Worm (Caenorhabditis elegans): ENCODE measurements around the gene nspd-4.

DNA sequence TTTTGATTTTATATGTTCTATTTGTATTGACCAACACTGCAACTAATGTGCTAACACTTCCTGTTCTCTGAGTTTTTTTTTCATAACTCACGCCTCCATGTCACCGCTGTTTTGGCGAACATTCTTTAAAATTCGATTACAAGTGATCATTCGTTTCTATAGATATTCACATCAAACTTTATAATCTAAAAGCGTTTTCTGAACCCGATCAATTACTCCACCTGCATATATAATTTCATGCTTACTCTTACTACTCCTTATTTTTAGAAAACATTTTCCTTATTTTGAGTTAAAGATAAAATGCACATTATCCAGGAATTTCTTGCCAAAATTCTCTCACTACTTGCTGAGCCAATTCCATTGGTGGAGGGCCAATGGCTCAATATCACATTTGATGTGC lies 43.6 kb downstream of the nspd-4 start, which contains the start of gene R05F9.7:
- no peak for TF ChIP-seq lsy-2 (tag; optimal IDR thresholded peaks at IDR 0.05)
- no peak for TF ChIP-seq snpc-4 (tag; optimal IDR thresholded peaks at IDR 0.05)
- TF ChIP-seq nhr-77 (tag; optimal IDR thresholded peaks at IDR 0.05): no peak
- no peak for TF ChIP-seq tbx-2 (tag; optimal IDR thresholded peaks at IDR 0.05)
- no peak for TF ChIP-seq ceh-63 (GFP tag; optimal IDR thresholded peaks at IDR 0.05)
- no peak for TF ChIP-seq egl-27 (tag; optimal IDR thresholded peaks at IDR 0.05)
